Fruit fly (Drosophila melanogaster): Measurements from ENCODE around the gene NFAT.
A peak's percentile ranks its signal among the peaks of the same experiment; 100 is the strongest.

DNA sequence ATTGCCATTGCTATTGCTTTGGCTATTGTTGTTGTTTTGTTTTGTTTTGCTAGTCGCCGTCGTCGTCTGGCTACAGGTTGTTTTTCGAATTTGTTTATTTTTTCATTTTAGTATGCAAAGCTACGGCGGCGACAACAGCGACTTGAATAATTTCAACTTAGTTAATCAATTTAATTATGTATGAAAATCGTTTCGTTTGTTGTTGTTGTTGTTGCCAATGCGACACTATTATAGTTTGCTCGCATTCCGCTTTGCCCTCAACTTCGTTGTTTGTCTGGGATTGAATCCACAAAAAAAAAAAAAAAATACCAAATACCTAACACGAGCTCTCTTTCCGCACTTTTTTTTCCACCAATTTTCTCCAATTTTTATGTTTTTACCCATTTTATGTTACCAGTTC is 3.3 kb downstream of the NFAT start:
- TF ChIP-seq Crg-1 (GFP tag; optimal IDR thresholded peaks at IDR 0.05): no peak
- no peak for TF ChIP-seq CG1620 (GFP tag; optimal IDR thresholded peaks at IDR 0.05)
- TF ChIP-seq kay (GFP tag; ENCODE audit: borderline replicate concordance): peak; percentile 20
- no peak for TF ChIP-seq tj (GFP tag; optimal IDR thresholded peaks at IDR 0.05)
- no peak for TF ChIP-seq CG7101 (tag; optimal IDR thresholded peaks at IDR 0.05)
- no peak for TF ChIP-seq toe (GFP tag; optimal IDR thresholded peaks at IDR 0.05)
- TF ChIP-seq Clk (GFP tag; optimal IDR thresholded peaks at IDR 0.05): no peak
- TF ChIP-seq ovo (GFP tag; optimal IDR thresholded peaks at IDR 0.05): no peak
- no peak for TF ChIP-seq CG14711 (tag; optimal IDR thresholded peaks at IDR 0.05)

Data from whole organism, adult.